Fruit fly (Drosophila melanogaster): ENCODE results near the gene psd.

psd gene

dm6 chr2L:5999247-5999646 is 34.5 kb upstream of the psd start, which contains the start of gene Kdm5 (continued):
- TF ChIP-seq gt (GFP tag; IDR thresholded peaks at IDR 0.05) = no peak
- TF ChIP-seq Sin3A (optimal IDR thresholded peaks at IDR 0.05) = peak; percentile 49
- TF ChIP-seq CG14014 (GFP tag; IDR thresholded peaks at IDR 0.05) = 0 out of 2 replicates have a peak, but pooled peaks have one; percentile 7
- no peak for TF ChIP-seq gem (tag; optimal IDR thresholded peaks at IDR 0.05)
- TF ChIP-seq Pdp1 (GFP tag; optimal IDR thresholded peaks at IDR 0.05) = peak in 1 of 2 experiments; percentile 50
- TF ChIP-seq CG7372 (GFP tag; IDR thresholded peaks at IDR 0.05) = no peak
- peak; percentile 61 for TF ChIP-seq CG2120 (GFP tag; optimal IDR thresholded peaks at IDR 0.05)
- TF ChIP-seq sd (tag; optimal IDR thresholded peaks at IDR 0.05) = no peak
- TF ChIP-seq dan (GFP tag; IDR thresholded peaks at IDR 0.05) = no peak
- TF ChIP-seq CG13123 (GFP tag; optimal IDR thresholded peaks at IDR 0.05) = no peak
- no peak for TF ChIP-seq Antp (GFP tag; optimal IDR thresholded peaks at IDR 0.05)
- TF ChIP-seq dimm (GFP tag; IDR thresholded peaks at IDR 0.05) = no peak
- peak; percentile 14 for TF ChIP-seq Mes4 (GFP tag; optimal IDR thresholded peaks at IDR 0.05)
- TF ChIP-seq eve (GFP tag; optimal IDR thresholded peaks at IDR 0.05) = no peak
- no peak for TF ChIP-seq cad (GFP tag; optimal IDR thresholded peaks at IDR 0.05)
- no peak for TF ChIP-seq Optix (GFP tag; IDR thresholded peaks at IDR 0.05)
- TF ChIP-seq odd (GFP tag; optimal IDR thresholded peaks at IDR 0.05) = no peak
- no peak for TF ChIP-seq nerfin-2 (GFP tag; IDR thresholded peaks at IDR 0.05; ENCODE audit: partially characterized antibody)
- TF ChIP-seq CG4854 (GFP tag; optimal IDR thresholded peaks at IDR 0.05) = no peak
- no peak for TF ChIP-seq Hand (GFP tag; optimal IDR thresholded peaks at IDR 0.05)
- TF ChIP-seq run (tag; optimal IDR thresholded peaks at IDR 0.05) = no peak
- 0 out of 2 replicates have a peak, but pooled peaks have one; percentile 11 for TF ChIP-seq Nf-YA (GFP tag; IDR thresholded peaks at IDR 0.05)
- TF ChIP-seq sqz (GFP tag; optimal IDR thresholded peaks at IDR 0.05) = peak; percentile 3
- peak; percentile 1 for TF ChIP-seq CG30020 (tag; optimal IDR thresholded peaks at IDR 0.05)
- peak in 1 of 2 experiments; percentile 12 for TF ChIP-seq crp (GFP tag; optimal IDR thresholded peaks at IDR 0.05)
- TF ChIP-seq Hmr (GFP tag; optimal IDR thresholded peaks at IDR 0.05) = peak; percentile 54
- TF ChIP-seq E2f1 (GFP tag; IDR thresholded peaks at IDR 0.05) = 0 out of 2 replicates have a peak, but pooled peaks have one; percentile 26
- TF ChIP-seq zfh2 (GFP tag; optimal IDR thresholded peaks at IDR 0.05) = peak; percentile 64
- TF ChIP-seq bab2 (GFP tag; optimal IDR thresholded peaks at IDR 0.05) = no peak
- TF ChIP-seq dmrt99B (tag; optimal IDR thresholded peaks at IDR 0.05) = no peak
- TF ChIP-seq CoRest (tag; optimal IDR thresholded peaks at IDR 0.05) = no peak
- no peak for TF ChIP-seq Taf1 (GFP tag; IDR thresholded peaks at IDR 0.05)
- peak; percentile 92 for TF ChIP-seq pzg (GFP tag; optimal IDR thresholded peaks at IDR 0.05)
- no peak for TF ChIP-seq CG30431 (GFP tag; optimal IDR thresholded peaks at IDR 0.05)
- TF ChIP-seq CG10267 (tag; optimal IDR thresholded peaks at IDR 0.05) = peak; percentile 94
- peak; percentile 29; the same call in 1 of the 2 replicates for TF ChIP-seq danr (GFP tag; IDR thresholded peaks at IDR 0.05)
- no peak for TF ChIP-seq Ada2b (GFP tag; IDR thresholded peaks at IDR 0.05)
- TF ChIP-seq gcm2 (GFP tag; optimal IDR thresholded peaks at IDR 0.05) = no peak
- TF ChIP-seq CG1647 (GFP tag; optimal IDR thresholded peaks at IDR 0.05) = no peak
- no peak for TF ChIP-seq Atf3 (GFP tag; optimal IDR thresholded peaks at IDR 0.05)
- peak; percentile 87 for TF ChIP-seq CG4617 (GFP tag; optimal IDR thresholded peaks at IDR 0.05; ENCODE audit: borderline replicate concordance)
- peak; percentile 25 for TF ChIP-seq CG18599 (GFP tag; optimal IDR thresholded peaks at IDR 0.05)
- no peak for TF ChIP-seq Ets65A (GFP tag)
- no peak for TF ChIP-seq CG2202 (tag; optimal IDR thresholded peaks at IDR 0.05)
- peak; percentile 14; the same call in 1 of the 2 replicates for TF ChIP-seq CG31224 (GFP tag; IDR thresholded peaks at IDR 0.05)
- TF ChIP-seq lov (optimal IDR thresholded peaks at IDR 0.05) = no peak
- no peak for TF ChIP-seq lov (GFP tag; IDR thresholded peaks at IDR 0.05)
- peak; percentile 30 for TF ChIP-seq CTCF (GFP tag; optimal IDR thresholded peaks at IDR 0.05)
- no peak for TF ChIP-seq CG11695 (GFP tag; IDR thresholded peaks at IDR 0.05)
- TF ChIP-seq CG10147 (GFP tag; optimal IDR thresholded peaks at IDR 0.05) = no peak
- no peak for TF ChIP-seq Rx (GFP tag; IDR thresholded peaks at IDR 0.05)
- TF ChIP-seq CG10565 (GFP tag; optimal IDR thresholded peaks at IDR 0.05) = no peak
- no peak for TF ChIP-seq CG9215 (GFP tag; IDR thresholded peaks at IDR 0.05)

Data from whole organism, embryonic.